Fruit fly (Drosophila melanogaster) whole organism, wandering third instar larva: ENCODE data around the gene PXo.

Source experiments
- br ChIP-seq: fragments of 200-800 bp; sonication (Bioruptor generic); optimal IDR thresholded peaks from 2 replicates; lab custom pipeline; 2016; ENCODE audit warnings: missing biosample characterization, missing genetic modification characterization
- usp ChIP-seq: fragments of >200 bp; optimal IDR thresholded peaks from 2 replicates; lab custom pipeline; 2017; ENCODE audit warnings: missing biosample characterization, missing genetic modification characterization

- no peak for TF ChIP-seq usp (GFP tag; lab: Kevin White, UChicago)
- no peak for TF ChIP-seq br (GFP tag; lab: Kevin White, UChicago)
These were observed 49.1 kb upstream of the PXo start for dm6 chr3L:5970169-5970568.
